Fruit fly (Drosophila melanogaster) whole organism, pupa: Measurements from ENCODE around the gene Ance-3.

Source experiments
- CG10348 ChIP-seq: fragments of 200-800 bp; sonication (Bioruptor generic); IDR thresholded peaks from 2 replicates; pipeline ENCODE4 v1.3.6; 2022; ENCODE audit warnings: missing biosample characterization, missing genetic modification characterization
- CG13204 ChIP-seq: fragments of 200-800 bp; sonication (Bioruptor generic); optimal IDR thresholded peaks from 2 replicates; lab custom pipeline; 2018; ENCODE audit warnings: missing biosample characterization, mild to moderate bottlenecking, missing genetic modification characterization, moderate library complexity
- CG14655 ChIP-seq: fragments of 200-800 bp; sonication (Bioruptor generic); optimal IDR thresholded peaks from 3 replicates; lab custom pipeline; 2017; ENCODE audit warnings: mild to moderate bottlenecking, missing biosample characterization, missing genetic modification reagents, missing genetic modification characterization
- CG15710 ChIP-seq: fragments of 200-800 bp; sonication (Bioruptor generic); optimal IDR thresholded peaks from 2 replicates; lab custom pipeline; 2018; ENCODE audit warnings: missing biosample characterization, mild to moderate bottlenecking, missing genetic modification characterization, moderate library complexity
- CG17806 ChIP-seq: fragments of 200-800 bp; sonication (Bioruptor generic); optimal IDR thresholded peaks from 2 replicates; lab custom pipeline; 2018; ENCODE audit warnings: missing biosample characterization, mild to moderate bottlenecking, missing genetic modification characterization, moderate library complexity
- CG32121 ChIP-seq: fragments of 200-800 bp; sonication (Bioruptor generic); IDR thresholded peaks from 2 replicates; pipeline ENCODE4 v1.3.6; 2022; ENCODE audit warnings: missing biosample characterization, missing genetic modification characterization
- CG34367 ChIP-seq: fragments of 200-800 bp; sonication (Bioruptor generic); optimal IDR thresholded peaks from 2 replicates; lab custom pipeline; 2018; ENCODE audit warnings: missing biosample characterization, mild to moderate bottlenecking, missing genetic modification characterization
- CG4496 ChIP-seq: fragments of 200-800 bp; sonication (Bioruptor generic); IDR thresholded peaks from 3 replicates; pipeline ENCODE4 v1.3.6; 2022; ENCODE audit warnings: missing biosample characterization, missing genetic modification characterization
- CG8159 ChIP-seq: fragments of 200-800 bp; sonication (Bioruptor generic); optimal IDR thresholded peaks from 3 replicates; lab custom pipeline; 2018; ENCODE audit warnings: missing biosample characterization, mild to moderate bottlenecking, missing genetic modification characterization, moderate library complexity
- CG8301 ChIP-seq: fragments of 200-800 bp; sonication (Bioruptor generic); optimal IDR thresholded peaks from 2 replicates; lab custom pipeline; 2018; ENCODE audit warnings: missing biosample characterization, mild to moderate bottlenecking, missing genetic modification characterization
- CG9948 ChIP-seq: fragments of 200-800 bp; sonication (Bioruptor generic); optimal IDR thresholded peaks from 2 replicates; lab custom pipeline; 2018; ENCODE audit warnings: missing biosample characterization, mild to moderate bottlenecking, missing genetic modification characterization, moderate library complexity
- D1 ChIP-seq: fragments of 200-800 bp; sonication (Bioruptor generic); optimal IDR thresholded peaks from 2 replicates; lab custom pipeline; 2018; ENCODE audit warnings: missing biosample characterization, mild to moderate bottlenecking, missing genetic modification characterization, moderate library complexity
- EcR ChIP-seq: fragments of 200-800 bp; sonication (Bioruptor generic); optimal IDR thresholded peaks from 3 replicates; lab custom pipeline; 2019; ENCODE audit warnings: missing biosample characterization, missing genetic modification characterization, mild to moderate bottlenecking, moderate library complexity, missing genetic modification reagents
- Ets98B ChIP-seq: fragments of 200-800 bp; sonication (Bioruptor generic); IDR thresholded peaks from 2 replicates; pipeline ENCODE4 v1.3.6; 2022; ENCODE audit warnings: missing biosample characterization, missing genetic modification characterization
- Pif1A ChIP-seq: fragments of 200-800 bp; sonication (Bioruptor generic); optimal IDR thresholded peaks from 3 replicates; lab custom pipeline; 2016; ENCODE audit warnings: missing biosample characterization, missing genetic modification characterization
- Pif1B ChIP-seq: fragments of 200-800 bp; sonication (Bioruptor generic); optimal IDR thresholded peaks from 3 replicates; lab custom pipeline; 2016; ENCODE audit warnings: missing biosample characterization, missing genetic modification characterization
- Snoo ChIP-seq: fragments of 200-800 bp; sonication (Bioruptor generic); optimal IDR thresholded peaks from 3 replicates; lab custom pipeline; 2017; ENCODE audit warnings: missing biosample characterization, mild to moderate bottlenecking, missing genetic modification characterization, inconsistent platforms
- fd96Ca ChIP-seq: fragments of 200-800 bp; sonication (Bioruptor generic); IDR thresholded peaks from 3 replicates; pipeline ENCODE4 v1.3.6; 2022; ENCODE audit warnings: missing biosample characterization, missing genetic modification characterization
- gl ChIP-seq: fragments of 200-800 bp; sonication (Bioruptor generic); optimal IDR thresholded peaks from 2 replicates; lab custom pipeline; 2018; ENCODE audit warnings: missing biosample characterization, mild to moderate bottlenecking, missing genetic modification characterization
- rn ChIP-seq: fragments of 200-800 bp; sonication (Bioruptor generic); IDR thresholded peaks from 2 replicates; pipeline ENCODE4 v1.3.6; 2022; ENCODE audit warnings: missing biosample characterization, missing genetic modification characterization

Gene Ance-3

dm6 chr2L:13881387-13881902 is 33.1 kb upstream of the Ance-3 start:
- TF ChIP-seq Pif1A: no peak
- TF ChIP-seq CG32121: no peak
- TF ChIP-seq fd96Ca: 0 out of 3 replicates have a peak, but pooled peaks have one; percentile 33

dm6 chr2L:13881939-13882338 is 32.6 kb upstream of the Ance-3 start:
- TF ChIP-seq Pif1A: peak; percentile 0
- no peak for TF ChIP-seq Ets98B (GFP tag; lab: Robert Waterston, UW)

dm6 chr2L:13884063-13884656 is 30.4 kb upstream of the Ance-3 start:
- TF ChIP-seq EcR (GFP tag; lab: Kevin White, UChicago) (peak; percentile 55), Pif1A (no peak), CG14655 (GFP tag; lab: Kevin White, UChicago) (no peak)

dm6 chr2L:13884678-13885303 is 29.7 kb upstream of the Ance-3 start:
- TF ChIP-seq Pif1B (GFP tag; lab: Kevin White, UChicago): peak; percentile 18
- peak; percentile 83 for TF ChIP-seq EcR (GFP tag; lab: Kevin White, UChicago)
- TF ChIP-seq CG14655 (GFP tag; lab: Kevin White, UChicago): peak; percentile 51
- peak; percentile 34 for TF ChIP-seq CG8301 (tag; lab: Kevin White, UChicago)
- peak; percentile 20 for TF ChIP-seq CG15710 (tag; lab: Kevin White, UChicago)
- TF ChIP-seq CG17806 (tag; lab: Kevin White, UChicago): peak; percentile 24
- no peak for TF ChIP-seq CG10348 (GFP tag; lab: Robert Waterston, UW)
- TF ChIP-seq rn: no peak
- 0 out of 3 replicates have a peak, but pooled peaks have one; percentile 51 for TF ChIP-seq CG4496 (GFP tag; lab: Robert Waterston, UW)
- no peak for TF ChIP-seq CG32121
- peak; percentile 63 for TF ChIP-seq CG8159 (tag; lab: Kevin White, UChicago)
- TF ChIP-seq Snoo (tag; lab: Kevin White, UChicago): peak; percentile 49

- TF ChIP-seq CG14655 (GFP tag; lab: Kevin White, UChicago): peak; percentile 20
- no peak for TF ChIP-seq Pif1B (GFP tag; lab: Kevin White, UChicago)
- no peak for TF ChIP-seq CG4496 (GFP tag; lab: Robert Waterston, UW)
- TF ChIP-seq CG8301 (tag; lab: Kevin White, UChicago): no peak
- no peak for TF ChIP-seq fd96Ca
- no peak for TF ChIP-seq Snoo (tag; lab: Kevin White, UChicago)
- TF ChIP-seq CG15710 (tag; lab: Kevin White, UChicago): no peak
These were observed 28.0 kb upstream of the Ance-3 start for dm6 chr2L:13886326-13887073.

- TF ChIP-seq Ets98B (GFP tag; lab: Robert Waterston, UW) (no peak), EcR (GFP tag; lab: Kevin White, UChicago) (peak; percentile 57)
- TF ChIP-seq, all 21 proteins: peak for 1
These were observed 24.6 kb upstream of the Ance-3 start for dm6 chr2L:13889934-13890333.

- TF ChIP-seq CG13204 (GFP tag; lab: Kevin White, UChicago): no peak
- TF ChIP-seq CG34367 (tag; lab: Kevin White, UChicago): no peak
- no peak for TF ChIP-seq CG9948
- TF ChIP-seq EcR (GFP tag; lab: Kevin White, UChicago): no peak
- TF ChIP-seq rn: no peak
- no peak for TF ChIP-seq CG15710 (tag; lab: Kevin White, UChicago)
- no peak for TF ChIP-seq CG14655 (GFP tag; lab: Kevin White, UChicago)
- no peak for TF ChIP-seq fd96Ca
- TF ChIP-seq Snoo (tag; lab: Kevin White, UChicago): no peak
- TF ChIP-seq CG17806 (tag; lab: Kevin White, UChicago): no peak
- TF ChIP-seq CG10348 (GFP tag; lab: Robert Waterston, UW): no peak
- no peak for TF ChIP-seq CG32121
- no peak for TF ChIP-seq gl (tag; lab: Kevin White, UChicago)
- no peak for TF ChIP-seq CG4496 (GFP tag; lab: Robert Waterston, UW)
- no peak for TF ChIP-seq Pif1B (GFP tag; lab: Kevin White, UChicago)
- no peak for TF ChIP-seq D1 (tag; lab: Kevin White, UChicago)
- no peak for TF ChIP-seq Ets98B (GFP tag; lab: Robert Waterston, UW)
- no peak for TF ChIP-seq CG8159 (tag; lab: Kevin White, UChicago)
- no peak for TF ChIP-seq CG8301 (tag; lab: Kevin White, UChicago)
- TF ChIP-seq, all 21 proteins: peak for 0
These were observed 21.7 kb upstream of the Ance-3 start for dm6 chr2L:13892826-13893225.
